Fruit fly (Drosophila melanogaster) whole organism, embryonic: ENCODE data around the gene Cpr.
A peak's percentile ranks its signal among the peaks of the same experiment; 100 is the strongest.

Source experiments
- Atf6 ChIP-seq: fragments of 200-800 bp; sonication (Bioruptor generic); IDR thresholded peaks from 2 replicates; pipeline ENCODE4 v1.3.6; 2022; ENCODE audit warnings: missing biosample characterization, missing genetic modification characterization
- CG1024 ChIP-seq: fragments of 200-800 bp; sonication (Bioruptor generic); IDR thresholded peaks from 2 replicates; pipeline ENCODE4 v1.3.6; 2022; ENCODE audit warnings: missing biosample characterization, missing genetic modification characterization
- CG11504 ChIP-seq: fragments of 200-800 bp; sonication (Bioruptor generic); optimal IDR thresholded peaks from 3 replicates; lab custom pipeline; 2019; ENCODE audit warnings: missing biosample characterization, mild to moderate bottlenecking, missing genetic modification characterization, moderate library complexity
- CG11560 ChIP-seq: fragments of 200-800 bp; sonication (Bioruptor generic); IDR thresholded peaks from 3 replicates; pipeline ENCODE4 v1.3.6; 2022; ENCODE audit warnings: missing biosample characterization, missing genetic modification characterization
- CG11696 ChIP-seq: fragments of 200-800 bp; sonication (Bioruptor generic); IDR thresholded peaks from 2 replicates; pipeline ENCODE4 v1.3.6; 2022; ENCODE audit warnings: missing biosample characterization, missing genetic modification characterization
- CG12219 ChIP-seq: fragments of 200-800 bp; sonication (Bioruptor generic); optimal IDR thresholded peaks from 3 replicates; lab custom pipeline; 2018; ENCODE audit warnings: missing biosample characterization, mild to moderate bottlenecking, missing genetic modification characterization
- CG13624 ChIP-seq: fragments of 200-800 bp; sonication (Bioruptor generic); optimal IDR thresholded peaks from 2 replicates; lab custom pipeline; 2016; ENCODE audit warnings: missing biosample characterization, missing genetic modification characterization
- CG15011 ChIP-seq: fragments of 200-800 bp; sonication (Bioruptor generic); optimal IDR thresholded peaks from 3 replicates; lab custom pipeline; 2018; ENCODE audit warnings: missing biosample characterization, mild to moderate bottlenecking, missing genetic modification characterization
- CG2202 ChIP-seq: fragments of 200-800 bp; sonication (Bioruptor generic); optimal IDR thresholded peaks from 2 replicates; lab custom pipeline; 2018; ENCODE audit warnings: missing biosample characterization, mild to moderate bottlenecking, missing genetic modification characterization
- CG2875 ChIP-seq: fragments of 200-800 bp; sonication (Bioruptor generic); optimal IDR thresholded peaks from 2 replicates; lab custom pipeline; 2017; ENCODE audit warnings: missing biosample characterization, mild to moderate bottlenecking, missing genetic modification characterization, missing genetic modification reagents
- CG30431 ChIP-seq: fragments of 200-800 bp; sonication (Bioruptor generic); optimal IDR thresholded peaks from 2 replicates; lab custom pipeline; 2017; ENCODE audit warnings: missing biosample characterization, missing genetic modification characterization
- CG31441 ChIP-seq: fragments of 200-800 bp; sonication (Bioruptor generic); IDR thresholded peaks from 2 replicates; pipeline ENCODE4 v1.3.6; 2022; ENCODE audit warnings: missing biosample characterization, missing genetic modification characterization
- CG3281 ChIP-seq: fragments of 200-800 bp; sonication (Bioruptor generic); optimal IDR thresholded peaks from 3 replicates; lab custom pipeline; 2017; ENCODE audit warnings: missing biosample characterization, mild to moderate bottlenecking, missing genetic modification characterization
- CG3847 ChIP-seq: fragments of 200-800 bp; sonication (Bioruptor generic); IDR thresholded peaks from 2 replicates; pipeline ENCODE4 v1.3.6; 2022; ENCODE audit warnings: missing biosample characterization, missing genetic modification characterization
- CG7271 ChIP-seq: fragments of 200-800 bp; sonication (Bioruptor generic); optimal IDR thresholded peaks from 2 replicates; lab custom pipeline; 2018; ENCODE audit warnings: missing biosample characterization, mild to moderate bottlenecking, missing genetic modification characterization, moderate library complexity
- CG8924 ChIP-seq: fragments of 200-800 bp; optimal IDR thresholded peaks from 3 replicates; lab custom pipeline; 2019; ENCODE audit warnings: missing biosample characterization, mild to moderate bottlenecking, missing genetic modification characterization, moderate library complexity
- CG9215 ChIP-seq: fragments of 200-800 bp; sonication (Bioruptor generic); IDR thresholded peaks from 2 replicates; pipeline ENCODE4 v1.3.6; 2022; ENCODE audit warnings: missing biosample characterization, missing genetic modification characterization
- CG9797 ChIP-seq: fragments of 200-800 bp; sonication (Bioruptor generic); optimal IDR thresholded peaks from 3 replicates; lab custom pipeline; 2018; ENCODE audit warnings: missing biosample characterization, mild to moderate bottlenecking, missing genetic modification characterization
- Dfd ChIP-seq, 2 experiments: fragments of >200 bp; optimal IDR thresholded peaks; 2 replicates each; lab custom pipeline; 2017; ENCODE audit warnings: missing biosample characterization in 2 of 2, missing genetic modification characterization in 2 of 2
- Doc2 ChIP-seq: fragments of 200-800 bp; sonication (Bioruptor generic); IDR thresholded peaks from 2 replicates; pipeline ENCODE4 v1.3.6; 2022; ENCODE audit warnings: missing biosample characterization, missing genetic modification characterization
- Fer1 ChIP-seq: fragments of 200-800 bp; sonication (Bioruptor generic); optimal IDR thresholded peaks from 2 replicates; lab custom pipeline; 2017; ENCODE audit warnings: missing biosample characterization, mild to moderate bottlenecking, missing genetic modification characterization
- Hr3 ChIP-seq: fragments of 200-800 bp; sonication (Bioruptor generic); optimal IDR thresholded peaks from 3 replicates; lab custom pipeline; 2016; ENCODE audit warnings: missing biosample characterization, missing genetic modification characterization
- Jarid2 ChIP-seq: fragments of 200-800 bp; sonication (Bioruptor generic); optimal IDR thresholded peaks from 3 replicates; lab custom pipeline; 2017; ENCODE audit warnings: mild to moderate bottlenecking, missing biosample characterization, missing genetic modification reagents, missing genetic modification characterization
- Lhr ChIP-seq: fragments of 200-800 bp; sonication (Bioruptor generic); optimal IDR thresholded peaks from 3 replicates; lab custom pipeline; 2017; ENCODE audit warnings: mild to moderate bottlenecking, missing biosample characterization, missing genetic modification reagents, missing genetic modification characterization
- Nf-YA ChIP-seq: fragments of 200-800 bp; sonication (Bioruptor generic); IDR thresholded peaks from 2 replicates; pipeline ENCODE4 v1.3.6; 2022; ENCODE audit warnings: missing biosample characterization, missing genetic modification characterization
- PHDP ChIP-seq: fragments of 200-800 bp; sonication (Bioruptor generic); optimal IDR thresholded peaks from 3 replicates; lab custom pipeline; 2018; ENCODE audit warnings: missing biosample characterization, mild to moderate bottlenecking, missing genetic modification characterization, moderate library complexity
- Sin3A ChIP-seq: fragments of >200 bp; optimal IDR thresholded peaks from 2 replicates; lab custom pipeline; 2018
- Sry-β ChIP-seq: fragments of 200-800 bp; sonication (Bioruptor generic); optimal IDR thresholded peaks from 2 replicates; lab custom pipeline; 2018; ENCODE audit warnings: missing biosample characterization, mild to moderate bottlenecking, missing genetic modification characterization, moderate library complexity
- Xbp1 ChIP-seq: fragments of 200-800 bp; sonication (Bioruptor generic); optimal IDR thresholded peaks from 3 replicates; lab custom pipeline; 2016; ENCODE audit warnings: missing biosample characterization, mild to moderate bottlenecking, missing genetic modification characterization
- corto ChIP-seq: fragments of 200-800 bp; sonication (Bioruptor generic); optimal IDR thresholded peaks from 2 replicates; lab custom pipeline; 2016; ENCODE audit warnings: missing biosample characterization, mild to moderate bottlenecking, missing genetic modification characterization, moderate library complexity
- crc ChIP-seq: fragments of 200-800 bp; sonication (Bioruptor generic); optimal IDR thresholded peaks from 2 replicates; lab custom pipeline; 2016; ENCODE audit warnings: missing biosample characterization, missing genetic modification characterization
- disco-r ChIP-seq: fragments of 200-800 bp; sonication (Bioruptor generic); optimal IDR thresholded peaks from 2 replicates; lab custom pipeline; 2016; ENCODE audit warnings: missing biosample characterization, missing genetic modification characterization
- emc ChIP-seq: fragments of 200-800 bp; sonication (Bioruptor generic); optimal IDR thresholded peaks from 2 replicates; lab custom pipeline; 2016; ENCODE audit warnings: missing biosample characterization, missing genetic modification characterization
- gcm ChIP-seq: fragments of 200-800 bp; sonication (Bioruptor generic); optimal IDR thresholded peaks from 2 replicates; lab custom pipeline; 2019; ENCODE audit warnings: missing biosample characterization, mild to moderate bottlenecking, missing genetic modification characterization, moderate library complexity
- h ChIP-seq: fragments of >200 bp; optimal IDR thresholded peaks from 2 replicates; lab custom pipeline; 2017
- ind ChIP-seq: fragments of 200-800 bp; sonication (Bioruptor generic); optimal IDR thresholded peaks from 3 replicates; lab custom pipeline; 2016; ENCODE audit warnings: missing biosample characterization, missing genetic modification characterization
- jigr1 ChIP-seq: fragments of 200-800 bp; sonication (Bioruptor generic); IDR thresholded peaks from 3 replicates; pipeline ENCODE4 v1.3.6; 2022; ENCODE audit warnings: missing biosample characterization, missing genetic modification characterization
- lola ChIP-seq, 3 experiments: fragments of >200 bp in 2 of 3; fragments of 200-800 bp in 1 of 3; sonication (Bioruptor generic) in 1 of 3; optimal IDR thresholded peaks; 2 replicates each; lab custom pipeline; 2017 to 2019; ENCODE audit warnings: missing biosample characterization in 3 of 3, missing genetic modification characterization in 3 of 3, mild to moderate bottlenecking in 1 of 3, moderate library complexity in 1 of 3
- oc ChIP-seq: fragments of 200-800 bp; sonication (Bioruptor generic); optimal IDR thresholded peaks from 2 replicates; lab custom pipeline; 2018; ENCODE audit warnings: missing biosample characterization, mild to moderate bottlenecking, missing genetic modification characterization, moderate library complexity
- org-1 ChIP-seq: fragments of 200-800 bp; sonication (Bioruptor generic); optimal IDR thresholded peaks from 2 replicates; lab custom pipeline; 2017; ENCODE audit warnings: missing biosample characterization, missing genetic modification characterization
- pfk ChIP-seq: fragments of 200-800 bp; sonication (Bioruptor generic); optimal IDR thresholded peaks from 2 replicates; lab custom pipeline; 2018; ENCODE audit warnings: missing biosample characterization, mild to moderate bottlenecking, missing genetic modification characterization, moderate library complexity
- phol ChIP-seq: fragments of 200-800 bp; sonication (Bioruptor generic); optimal IDR thresholded peaks from 3 replicates; lab custom pipeline; 2018; ENCODE audit warnings: missing biosample characterization, mild to moderate bottlenecking, missing genetic modification characterization, moderate library complexity
- row ChIP-seq: fragments of 200-800 bp; sonication (Bioruptor generic); IDR thresholded peaks from 3 replicates; pipeline ENCODE4 v1.3.6; 2022; ENCODE audit warnings: missing biosample characterization, missing genetic modification characterization
- sqz ChIP-seq: fragments of 200-800 bp; sonication (Bioruptor generic); optimal IDR thresholded peaks from 3 replicates; lab custom pipeline; 2018; ENCODE audit warnings: missing biosample characterization, mild to moderate bottlenecking, missing genetic modification characterization
- tna ChIP-seq: fragments of 200-800 bp; sonication (Bioruptor generic); IDR thresholded peaks from 2 replicates; pipeline ENCODE4 v1.3.6; 2022; ENCODE audit warnings: missing biosample characterization, missing genetic modification characterization; ENCODE audit not compliant: partially characterized antibody
- trh ChIP-seq: fragments of 200-800 bp; sonication (Bioruptor generic); optimal IDR thresholded peaks from 2 replicates; lab custom pipeline; 2016; ENCODE audit warnings: missing biosample characterization, missing genetic modification characterization
- tup ChIP-seq: fragments of 200-800 bp; sonication (Bioruptor generic); optimal IDR thresholded peaks from 2 replicates; lab custom pipeline; 2016; ENCODE audit warnings: missing biosample characterization, mild to moderate bottlenecking, missing genetic modification characterization, moderate library complexity
- unc-4 ChIP-seq: fragments of 200-800 bp; sonication (Bioruptor generic); IDR thresholded peaks from 2 replicates; pipeline ENCODE4 v1.3.6; 2022; ENCODE audit warnings: missing biosample characterization, missing genetic modification characterization; ENCODE audit not compliant: partially characterized antibody
- vnd ChIP-seq: fragments of 200-800 bp; sonication (Bioruptor generic); IDR thresholded peaks from 3 replicates; pipeline ENCODE4 v1.3.6; 2022; ENCODE audit warnings: missing biosample characterization, missing genetic modification characterization; ENCODE audit not compliant: partially characterized antibody

Cpr gene

DNA sequence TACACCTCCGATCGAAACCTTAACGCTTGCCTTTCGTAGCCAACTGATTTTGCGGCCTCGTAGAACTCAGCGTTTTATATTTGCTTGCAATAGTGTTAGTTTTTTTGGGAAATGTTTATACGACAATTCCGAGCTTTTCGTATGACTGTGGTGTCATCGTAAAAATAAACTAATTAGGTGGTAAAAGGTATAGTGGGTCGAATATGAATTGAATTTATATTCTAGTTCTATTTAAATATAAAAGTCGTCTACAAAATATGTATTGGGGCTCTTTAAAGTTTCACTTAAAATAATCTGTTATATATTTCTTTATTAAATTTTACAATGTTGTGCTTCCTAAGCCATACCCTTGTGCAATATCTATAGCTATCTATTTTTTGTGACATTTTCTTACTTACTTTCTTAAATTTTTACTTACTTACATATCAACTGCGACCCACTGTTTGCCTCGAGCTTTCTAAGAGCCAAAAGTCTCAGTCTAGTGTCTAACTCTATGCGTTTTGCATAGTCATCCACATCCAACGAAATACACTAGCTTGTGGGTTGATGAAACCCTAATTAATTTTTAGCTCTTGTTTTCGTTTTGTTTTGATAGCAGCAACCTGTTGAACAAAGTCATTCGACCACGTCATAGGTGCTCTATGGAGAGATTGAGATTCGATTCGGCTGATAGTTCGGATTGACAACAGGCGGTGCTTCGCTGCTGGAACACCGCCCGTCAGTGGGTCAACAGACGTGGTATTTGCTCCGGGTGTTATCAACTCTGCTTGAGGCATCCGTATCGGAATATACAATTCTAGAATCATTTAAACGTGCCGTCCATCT lies 12.6 kb downstream of the Cpr start, which contains the start of gene CG9498 (continued):
- TF ChIP-seq oc (peak; percentile 24), Xbp1 (GFP tag; lab: Kevin White, UChicago) (no peak), CG9797 (GFP tag; lab: Kevin White, UChicago) (no peak), Dfd (GFP tag; optimal IDR thresholded peaks at IDR 0.05; lab: Kevin White, UChicago) (no peak), Fer1 (GFP tag; lab: Kevin White, UChicago) (peak; percentile 94), gcm (GFP tag; lab: Kevin White, UChicago) (peak; percentile 78), Doc2 (GFP tag; lab: Robert Waterston, UW) (no peak), CG9215 (GFP tag; lab: Robert Waterston, UW) (peak; percentile 86), CG30431 (no peak), sqz (GFP tag; lab: Kevin White, UChicago) (peak; percentile 52), PHDP (tag; lab: Kevin White, UChicago) (peak; percentile 91), crc (no peak), Nf-YA (no peak), Jarid2 (GFP tag; lab: Kevin White, UChicago) (peak; percentile 57), CG3281 (peak; percentile 96), CG11504 (tag; lab: Kevin White, UChicago) (peak; percentile 84), unc-4 (GFP tag; lab: Robert Waterston, UW) (no peak), CG3847 (peak; percentile 76), pfk (no peak), CG7271 (tag; lab: Kevin White, UChicago) (no peak), Sry-β (no peak), CG13624 (GFP tag; lab: Kevin White, UChicago) (no peak), CG2202 (tag; lab: Kevin White, UChicago) (no peak), Sin3A (lab: Kevin White, UChicago) (no peak), lola (GFP tag; optimal IDR thresholded peaks at IDR 0.05; lab: Kevin White, UChicago) (peak in 1 of 3 experiments; percentile 9), CG15011 (GFP tag; lab: Kevin White, UChicago) (peak; percentile 87), vnd (no peak), Atf6 (GFP tag; lab: Robert Waterston, UW) (peak; percentile 79), Lhr (no peak), CG31441 (GFP tag; lab: Robert Waterston, UW) (peak; percentile 84), CG11560 (peak; percentile 38; the same call in 1 of the 3 replicates), disco-r (no peak), trh (GFP tag; lab: Kevin White, UChicago) (no peak), corto (GFP tag; lab: Kevin White, UChicago) (no peak), CG12219 (GFP tag; lab: Kevin White, UChicago) (peak; percentile 23), jigr1 (GFP tag; lab: Robert Waterston, UW) (peak; percentile 67; the same call in 2 of the 3 replicates), CG8924 (tag; lab: Kevin White, UChicago) (peak; percentile 88), h (no peak), row (GFP tag; lab: Robert Waterston, UW) (peak; percentile 90), tup (GFP tag; lab: Kevin White, UChicago) (no peak), CG1024 (GFP tag; lab: Robert Waterston, UW) (no peak), tna (GFP tag; lab: Robert Waterston, UW) (no peak), phol (tag; lab: Kevin White, UChicago) (peak; percentile 80), ind (GFP tag; lab: Kevin White, UChicago) (peak; percentile 75), CG11696 (GFP tag; lab: Robert Waterston, UW) (peak; percentile 64), CG2875 (GFP tag; lab: Kevin White, UChicago) (peak; percentile 39), emc (no peak), Hr3 (GFP tag; lab: Kevin White, UChicago) (peak; percentile 71), org-1 (GFP tag; lab: Kevin White, UChicago) (peak; percentile 81)
